Worm (Caenorhabditis elegans): ENCODE results near the gene cyp-31A2.
"Not testable (repeated sequence)": the region's sequence is repeated elsewhere in the genome, so short reads cannot be mapped to it uniquely, and the experiment has no call there.

DNA sequence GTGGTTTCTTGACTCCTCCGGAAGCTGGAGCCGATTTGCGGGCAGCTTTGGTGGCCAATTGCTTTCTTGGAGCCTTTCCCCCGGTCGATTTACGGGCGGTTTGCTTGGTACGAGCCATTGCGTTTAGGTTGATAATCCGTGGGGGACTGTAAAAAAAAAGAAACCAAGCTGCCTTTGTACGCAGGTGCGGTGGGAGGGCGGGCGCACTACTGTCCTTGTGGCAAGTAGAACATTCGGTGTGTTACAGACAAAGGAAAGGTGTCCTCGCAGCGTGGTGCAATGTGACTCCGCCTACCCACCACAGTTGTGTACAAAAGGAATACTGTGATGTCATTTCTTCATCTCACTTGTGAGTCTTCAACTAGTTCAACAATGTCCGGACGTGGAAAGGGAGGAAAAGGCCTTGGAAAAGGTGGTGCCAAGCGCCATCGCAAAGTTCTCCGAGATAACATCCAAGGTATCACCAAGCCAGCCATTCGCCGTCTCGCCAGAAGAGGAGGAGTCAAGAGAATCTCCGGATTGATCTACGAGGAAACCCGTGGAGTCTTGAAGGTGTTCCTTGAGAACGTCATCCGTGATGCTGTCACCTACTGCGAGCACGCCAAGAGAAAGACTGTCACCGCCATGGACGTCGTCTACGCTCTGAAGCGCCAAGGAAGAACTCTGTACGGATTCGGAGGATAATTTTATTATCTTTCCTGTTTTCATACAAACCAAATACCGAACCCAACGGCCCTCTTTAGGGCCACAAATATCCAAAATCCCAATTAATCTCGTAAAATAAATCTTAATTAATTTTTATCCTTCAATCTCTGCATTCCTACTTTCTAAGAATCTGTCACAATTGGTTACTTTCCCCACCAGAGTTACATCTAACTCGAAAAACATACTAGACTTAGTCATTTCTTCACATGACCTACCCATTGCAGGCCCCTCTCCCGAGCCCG lies 3.3 kb downstream of the cyp-31A2 start, which contains the start of the genes his-63 and his-64:
- not testable (repeated sequence) for TF ChIP-seq flt-1 (GFP tag; IDR thresholded peaks at IDR 0.05); med-1 (GFP tag; optimal IDR thresholded peaks at IDR 0.05; ENCODE audit: insufficient read depth); klf-2 (GFP tag; conservative IDR thresholded peaks at IDR 0.05); cog-1 (tag; optimal IDR thresholded peaks at IDR 0.05); ztf-29 (GFP tag; IDR thresholded peaks at IDR 0.05); T22C8.4 (GFP tag; IDR thresholded peaks at IDR 0.05); ref-1 (GFP tag; conservative IDR thresholded peaks at IDR 0.05); tab-1 (GFP tag; IDR thresholded peaks at IDR 0.05)
- peak; percentile 57; the same call in 1 of the 2 replicates for TF ChIP-seq ztf-23 (GFP tag; IDR thresholded peaks at IDR 0.05)
